Worm (Caenorhabditis elegans) whole organism, young adult: Measurements from ENCODE around the gene cyn-17.

ENCODE experiments used
- B0336.3 ChIP-seq: fragments of 200-800 bp; sonication (Bioruptor generic); IDR thresholded peaks from 2 replicates; pipeline ENCODE4 v1.3.6; 2022; ENCODE audit warnings: missing genetic modification characterization, missing compliant biosample characterization
- F22D6.2 ChIP-seq: sonication (generic microtip); optimal IDR thresholded peaks from 2 replicates; lab custom pipeline; 2016; ENCODE audit warnings: mild to moderate bottlenecking, missing genetic modification characterization, missing compliant biosample characterization
- Y53F4B.3 ChIP-seq: fragments of 200-800 bp; sonication (Bioruptor generic); IDR thresholded peaks from 2 replicates; pipeline ENCODE4 v1.3.6; 2022; ENCODE audit warnings: missing genetic modification reagents, missing genetic modification characterization, missing compliant biosample characterization
- Y95B8A.8 ChIP-seq: fragments of 200-800 bp; sonication (Bioruptor generic); IDR thresholded peaks from 2 replicates; pipeline ENCODE4 v1.3.6; 2022; ENCODE audit warnings: missing genetic modification reagents, missing genetic modification characterization, missing compliant biosample characterization
- akir-1 ChIP-seq: fragments of 200-800 bp; sonication (Bioruptor generic); optimal IDR thresholded peaks from 2 replicates; lab custom pipeline; 2018; ENCODE audit warnings: mild to moderate bottlenecking, missing genetic modification characterization, moderate library complexity, missing compliant biosample characterization
- ama-1 ChIP-seq, 3 experiments: fragments of 150-350 bp in 1 of 3; sonication (generic microtip) in 2 of 3; optimal IDR thresholded peaks; 2 replicates each; lab custom pipeline; 2014 to 2018; ENCODE audit warnings: missing biosample characterization in 2 of 3, missing genetic modification characterization in 2 of 3, missing genetic modification reagents in 2 of 3
- egrh-3 ChIP-seq: fragments of 200-800 bp; sonication (Bioruptor generic); IDR thresholded peaks from 2 replicates; pipeline ENCODE4 v1.3.6; 2022; ENCODE audit warnings: missing genetic modification reagents, missing genetic modification characterization, missing compliant biosample characterization
- nfyb-1 ChIP-seq: fragments of 200-800 bp; sonication (Bioruptor generic); IDR thresholded peaks from 2 replicates; pipeline ENCODE4 v1.3.6; 2022; ENCODE audit warnings: missing genetic modification reagents, missing genetic modification characterization, missing compliant biosample characterization
- pha-4 ChIP-seq: fragments of 150-350 bp; sonication (generic microtip); optimal IDR thresholded peaks from 2 replicates; lab custom pipeline; 2014; ENCODE audit warnings: missing biosample characterization, missing genetic modification reagents, missing genetic modification characterization

ce11 chrV:5832799-5833198, 33.3 kb downstream of the cyn-17 start:
- TF ChIP-seq egrh-3 (GFP tag; lab: Robert Waterston, UW) (no peak), akir-1 (GFP tag; lab: Kevin White, UChicago) (no peak), ama-1 (optimal IDR thresholded peaks at IDR 0.05; lab: Kevin White, UChicago) (no peak), ama-1 (GFP tag; optimal IDR thresholded peaks at IDR 0.05; lab: Kevin White, UChicago) (peak in 1 of 2 experiments; percentile 56), Y53F4B.3 (GFP tag; lab: Robert Waterston, UW) (no peak), B0336.3 (GFP tag; lab: Robert Waterston, UW) (peak; percentile 61), nfyb-1 (GFP tag; lab: Robert Waterston, UW) (peak; percentile 55; the same call in 1 of the 2 replicates), pha-4 (no peak), Y95B8A.8 (GFP tag; lab: Robert Waterston, UW) (no peak), F22D6.2 (peak; percentile 13)
